Fruit fly (Drosophila melanogaster) whole organism, embryonic: Measurements from ENCODE around the gene udt.

ENCODE experiments used
- CG11085 ChIP-seq: fragments of 200-800 bp; sonication (Bioruptor generic); IDR thresholded peaks from 2 replicates; pipeline ENCODE4 v1.3.6; 2022; ENCODE audit warnings: missing biosample characterization, missing genetic modification characterization
- CG11093 ChIP-seq: fragments of 200-800 bp; sonication (Bioruptor generic); IDR thresholded peaks from 3 replicates; pipeline ENCODE4 v1.3.6; 2022; ENCODE audit warnings: missing biosample characterization, missing genetic modification characterization
- CG12236 ChIP-seq: fragments of 200-800 bp; sonication (Bioruptor generic); optimal IDR thresholded peaks from 2 replicates; lab custom pipeline; 2016; ENCODE audit warnings: missing biosample characterization, missing genetic modification characterization
- CG12659 ChIP-seq: fragments of 200-800 bp; sonication (Bioruptor generic); optimal IDR thresholded peaks from 3 replicates; lab custom pipeline; 2017; ENCODE audit warnings: mild to moderate bottlenecking, missing biosample characterization, missing genetic modification reagents, missing genetic modification characterization
- CG12942 ChIP-seq: fragments of 200-800 bp; sonication (Bioruptor generic); optimal IDR thresholded peaks from 3 replicates; lab custom pipeline; 2016; ENCODE audit warnings: missing biosample characterization, missing genetic modification characterization
- CG13287 ChIP-seq: fragments of 200-800 bp; sonication (Bioruptor generic); IDR thresholded peaks from 2 replicates; pipeline ENCODE4 v1.3.6; 2022; ENCODE audit warnings: missing biosample characterization, missing genetic modification characterization; ENCODE audit not compliant: partially characterized antibody
- CG13894 ChIP-seq: fragments of 200-800 bp; sonication (Bioruptor generic); optimal IDR thresholded peaks from 3 replicates; lab custom pipeline; 2018; ENCODE audit warnings: missing biosample characterization, mild to moderate bottlenecking, missing genetic modification characterization, moderate library complexity
- CG14014 ChIP-seq: fragments of 200-800 bp; sonication (Bioruptor generic); IDR thresholded peaks from 2 replicates; pipeline ENCODE4 v1.3.6; 2022; ENCODE audit warnings: missing biosample characterization, missing genetic modification characterization
- CG1602 ChIP-seq: fragments of 200-800 bp; sonication (Bioruptor generic); optimal IDR thresholded peaks from 3 replicates; lab custom pipeline; 2016; ENCODE audit warnings: missing biosample characterization, missing genetic modification characterization
- CG16863 ChIP-seq: fragments of 200-800 bp; sonication (Bioruptor generic); optimal IDR thresholded peaks from 3 replicates; lab custom pipeline; 2016; ENCODE audit warnings: missing biosample characterization, missing genetic modification characterization
- CG17385 ChIP-seq: fragments of 200-800 bp; sonication (Bioruptor generic); optimal IDR thresholded peaks from 3 replicates; lab custom pipeline; 2018; ENCODE audit warnings: missing biosample characterization, mild to moderate bottlenecking, missing genetic modification characterization
- CG17568 ChIP-seq: fragments of 200-800 bp; sonication (Bioruptor generic); optimal IDR thresholded peaks from 2 replicates; lab custom pipeline; 2018; ENCODE audit warnings: missing biosample characterization, mild to moderate bottlenecking, missing genetic modification characterization, moderate library complexity
- CG17802 ChIP-seq: fragments of 200-800 bp; sonication (Bioruptor generic); optimal IDR thresholded peaks from 2 replicates; lab custom pipeline; 2018; ENCODE audit warnings: missing biosample characterization, mild to moderate bottlenecking, missing genetic modification characterization, moderate library complexity
- CG17912 ChIP-seq: fragments of 200-800 bp; sonication (Bioruptor generic); optimal IDR thresholded peaks from 2 replicates; lab custom pipeline; 2018; ENCODE audit warnings: missing biosample characterization, mild to moderate bottlenecking, missing genetic modification characterization
- CG1832 ChIP-seq: fragments of 200-800 bp; sonication (Bioruptor generic); optimal IDR thresholded peaks from 2 replicates; lab custom pipeline; 2017; ENCODE audit warnings: missing biosample characterization, mild to moderate bottlenecking, missing genetic modification characterization, inconsistent platforms
- CG2116 ChIP-seq: fragments of 200-800 bp; sonication (Bioruptor generic); optimal IDR thresholded peaks from 3 replicates; lab custom pipeline; 2018; ENCODE audit warnings: missing biosample characterization, mild to moderate bottlenecking, missing genetic modification characterization
- CG2678 ChIP-seq: fragments of 200-800 bp; sonication (Bioruptor generic); optimal IDR thresholded peaks from 3 replicates; lab custom pipeline; 2019; ENCODE audit warnings: missing biosample characterization, mild to moderate bottlenecking, missing genetic modification characterization, moderate library complexity
- CG2712 ChIP-seq: fragments of 200-800 bp; optimal IDR thresholded peaks from 3 replicates; lab custom pipeline; 2019; ENCODE audit warnings: missing biosample characterization, mild to moderate bottlenecking, missing genetic modification characterization, moderate library complexity
- CG4617 ChIP-seq: fragments of 200-800 bp; sonication (Bioruptor generic); optimal IDR thresholded peaks from 3 replicates; lab custom pipeline; 2016; ENCODE audit warnings: missing biosample characterization, missing genetic modification characterization, borderline replicate concordance
- CG6854 ChIP-seq: fragments of 200-800 bp; sonication (Bioruptor generic); optimal IDR thresholded peaks from 3 replicates; lab custom pipeline; 2017; ENCODE audit warnings: missing biosample characterization, mild to moderate bottlenecking, missing genetic modification characterization
- CG7786 ChIP-seq: fragments of 200-800 bp; sonication (Bioruptor generic); optimal IDR thresholded peaks from 2 replicates; lab custom pipeline; 2016; ENCODE audit warnings: missing biosample characterization, missing genetic modification characterization
- CG8478 ChIP-seq: fragments of >200 bp; optimal IDR thresholded peaks from 2 replicates; lab custom pipeline; 2018
- D19B ChIP-seq: fragments of 200-800 bp; sonication (Bioruptor generic); optimal IDR thresholded peaks from 2 replicates; lab custom pipeline; 2017; ENCODE audit warnings: missing biosample characterization, mild to moderate bottlenecking, missing genetic modification characterization
- Doc3 ChIP-seq: fragments of 200-800 bp; sonication (Bioruptor generic); IDR thresholded peaks from 3 replicates; pipeline ENCODE4 v1.3.6; 2022; ENCODE audit warnings: missing biosample characterization, missing genetic modification characterization; ENCODE audit not compliant: partially characterized antibody
- ERR ChIP-seq: fragments of 200-800 bp; sonication (Bioruptor generic); optimal IDR thresholded peaks from 2 replicates; lab custom pipeline; 2016; ENCODE audit warnings: missing biosample characterization, missing genetic modification characterization
- HHEX ChIP-seq: fragments of 200-800 bp; sonication (Bioruptor generic); optimal IDR thresholded peaks from 3 replicates; lab custom pipeline; 2017; ENCODE audit warnings: missing biosample characterization, mild to moderate bottlenecking, missing genetic modification characterization, missing genetic modification reagents
- HLH4C ChIP-seq: fragments of 200-800 bp; sonication (Bioruptor generic); IDR thresholded peaks from 3 replicates; pipeline ENCODE4 v1.3.6; 2022; ENCODE audit warnings: missing biosample characterization, missing genetic modification characterization; ENCODE audit not compliant: partially characterized antibody
- Mrtf ChIP-seq: fragments of 200-800 bp; sonication (Bioruptor generic); IDR thresholded peaks from 3 replicates; pipeline ENCODE4 v1.3.6; 2022; ENCODE audit warnings: missing biosample characterization, missing genetic modification characterization
- NfI ChIP-seq: fragments of 200-800 bp; sonication (Bioruptor generic); optimal IDR thresholded peaks from 3 replicates; lab custom pipeline; 2018; ENCODE audit warnings: missing biosample characterization, mild to moderate bottlenecking, missing genetic modification characterization, moderate library complexity
- Scr ChIP-seq: fragments of 200-800 bp; sonication (Bioruptor generic); IDR thresholded peaks from 2 replicates; pipeline ENCODE4 v1.3.6; 2022; ENCODE audit warnings: missing biosample characterization, missing genetic modification characterization; ENCODE audit not compliant: partially characterized antibody
- Side ChIP-seq: fragments of 200-800 bp; sonication (Bioruptor generic); optimal IDR thresholded peaks from 2 replicates; lab custom pipeline; 2016; ENCODE audit warnings: missing biosample characterization, missing genetic modification characterization
- TFAM ChIP-seq: fragments of 200-800 bp; sonication (Bioruptor generic); optimal IDR thresholded peaks from 2 replicates; lab custom pipeline; 2017; ENCODE audit warnings: missing biosample characterization, missing genetic modification characterization, inconsistent platforms
- al ChIP-seq: fragments of 200-800 bp; sonication (Bioruptor generic); IDR thresholded peaks from 2 replicates; pipeline ENCODE4 v1.3.6; 2022; ENCODE audit warnings: missing biosample characterization, missing genetic modification characterization
- dmrt99B ChIP-seq: fragments of 200-800 bp; sonication (Bioruptor generic); optimal IDR thresholded peaks from 2 replicates; lab custom pipeline; 2018; ENCODE audit warnings: missing biosample characterization, mild to moderate bottlenecking, missing genetic modification characterization, moderate library complexity
- esg ChIP-seq: fragments of 200-800 bp; sonication (Bioruptor generic); conservative IDR thresholded peaks from 2 replicates; pipeline ENCODE4 v1.3.6; 2022; ENCODE audit warnings: missing biosample characterization, missing genetic modification characterization
- fd102C ChIP-seq: fragments of 200-800 bp; sonication (Bioruptor generic); optimal IDR thresholded peaks from 2 replicates; lab custom pipeline; 2018; ENCODE audit warnings: missing biosample characterization, mild to moderate bottlenecking, missing genetic modification characterization, moderate library complexity
- fd64A ChIP-seq: fragments of 200-800 bp; sonication (Bioruptor generic); optimal IDR thresholded peaks from 3 replicates; lab custom pipeline; 2018; ENCODE audit warnings: missing biosample characterization, mild to moderate bottlenecking, missing genetic modification characterization
- gro ChIP-seq: fragments of 200-800 bp; sonication (Bioruptor generic); optimal IDR thresholded peaks from 2 replicates; lab custom pipeline; 2016; ENCODE audit warnings: missing biosample characterization, missing genetic modification characterization
- gsb ChIP-seq: fragments of 200-800 bp; sonication (Bioruptor generic); IDR thresholded peaks from 2 replicates; pipeline ENCODE4 v1.3.6; 2022; ENCODE audit warnings: missing biosample characterization, missing genetic modification characterization
- gt ChIP-seq: fragments of 200-800 bp; sonication (Bioruptor generic); IDR thresholded peaks from 2 replicates; pipeline ENCODE4 v1.3.6; 2022; ENCODE audit warnings: missing biosample characterization, missing genetic modification characterization
- h ChIP-seq: fragments of >200 bp; optimal IDR thresholded peaks from 2 replicates; lab custom pipeline; 2017
- hb ChIP-seq: fragments of 200-800 bp; sonication (Bioruptor generic); IDR thresholded peaks from 3 replicates; pipeline ENCODE4 v1.3.6; 2022; ENCODE audit warnings: missing biosample characterization, missing genetic modification characterization; ENCODE audit not compliant: partially characterized antibody
- ind ChIP-seq: fragments of 200-800 bp; sonication (Bioruptor generic); optimal IDR thresholded peaks from 3 replicates; lab custom pipeline; 2016; ENCODE audit warnings: missing biosample characterization, missing genetic modification characterization
- nom ChIP-seq: fragments of 200-800 bp; sonication (Bioruptor generic); optimal IDR thresholded peaks from 2 replicates; lab custom pipeline; 2017; ENCODE audit warnings: missing biosample characterization, missing genetic modification characterization, mild to moderate bottlenecking, moderate library complexity, missing genetic modification reagents
- odd ChIP-seq: fragments of 200-800 bp; sonication (Bioruptor generic); optimal IDR thresholded peaks from 2 replicates; lab custom pipeline; 2017; ENCODE audit warnings: missing biosample characterization, mild to moderate bottlenecking, missing genetic modification characterization
- peb ChIP-seq: fragments of 200-800 bp; sonication (Bioruptor generic); IDR thresholded peaks from 2 replicates; pipeline ENCODE4 v1.3.6; 2022; ENCODE audit warnings: missing biosample characterization, missing genetic modification characterization
- repo ChIP-seq: fragments of 200-800 bp; sonication (Bioruptor generic); optimal IDR thresholded peaks from 2 replicates; lab custom pipeline; 2016; ENCODE audit warnings: missing biosample characterization, missing genetic modification characterization
- tna ChIP-seq: fragments of 200-800 bp; sonication (Bioruptor generic); IDR thresholded peaks from 2 replicates; pipeline ENCODE4 v1.3.6; 2022; ENCODE audit warnings: missing biosample characterization, missing genetic modification characterization; ENCODE audit not compliant: partially characterized antibody
- unpg ChIP-seq: fragments of 200-800 bp; sonication (Bioruptor generic); optimal IDR thresholded peaks from 3 replicates; lab custom pipeline; 2018; ENCODE audit warnings: missing biosample characterization, mild to moderate bottlenecking, missing genetic modification characterization, moderate library complexity

The udt gene

DNA sequence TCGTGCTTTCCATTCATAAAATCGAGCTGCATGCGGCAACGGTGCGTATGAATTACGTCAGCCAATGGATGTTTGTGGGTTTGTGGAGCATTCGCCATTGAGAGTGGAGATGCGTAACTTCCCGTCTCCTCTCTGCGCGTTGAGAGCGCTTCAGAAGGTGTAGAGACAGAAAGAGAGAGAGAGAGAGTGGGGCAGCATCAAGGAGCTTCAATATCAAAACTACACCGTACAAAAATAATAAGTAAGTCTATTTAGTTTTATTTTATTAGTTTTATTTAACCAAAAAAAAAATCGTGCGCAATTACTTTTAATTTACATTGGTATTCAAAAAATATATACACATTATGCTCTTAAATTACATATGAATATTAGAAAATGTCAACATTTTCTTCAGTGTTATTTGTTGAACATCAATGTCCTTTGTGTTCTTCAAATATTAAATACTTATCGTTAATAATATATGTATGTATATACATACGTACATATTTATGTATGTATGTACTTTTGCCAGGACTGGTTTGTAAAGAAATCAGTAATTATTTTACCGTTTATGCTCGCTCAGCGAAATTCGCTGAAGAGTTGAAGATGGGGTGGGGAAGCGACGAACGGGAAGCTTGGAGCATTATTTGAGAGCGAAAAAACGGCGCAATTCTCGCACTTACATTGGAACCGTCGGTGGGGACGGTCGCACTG is 40.2 kb downstream of the udt start, which contains the start of gene CG10365 (continued):
- no peak for TF ChIP-seq gro (GFP tag; lab: Kevin White, UChicago)
- peak; percentile 93 for TF ChIP-seq unpg (GFP tag; lab: Kevin White, UChicago)
- TF ChIP-seq TFAM: peak; percentile 21
- peak; percentile 93 for TF ChIP-seq CG12659
- TF ChIP-seq Doc3 (GFP tag; lab: Robert Waterston, UW): no peak
- TF ChIP-seq dmrt99B (tag; lab: Kevin White, UChicago): peak; percentile 95
- peak; percentile 24; the same call in 1 of the 2 replicates for TF ChIP-seq peb (GFP tag; lab: Robert Waterston, UW)
- peak; percentile 91 for TF ChIP-seq CG6854 (GFP tag; lab: Kevin White, UChicago)
- peak; percentile 92 for TF ChIP-seq CG14014
- peak; percentile 20; the same call in 1 of the 3 replicates for TF ChIP-seq Mrtf (GFP tag; lab: Robert Waterston, UW)
- TF ChIP-seq esg: peak; percentile 86
- TF ChIP-seq HHEX: peak; percentile 87
- TF ChIP-seq CG4617 (GFP tag; lab: Kevin White, UChicago): peak; percentile 3
- no peak for TF ChIP-seq repo (GFP tag; lab: Kevin White, UChicago)
- no peak for TF ChIP-seq CG13287 (GFP tag; lab: Robert Waterston, UW)
- TF ChIP-seq CG16863: no peak
- TF ChIP-seq gt (GFP tag; lab: Robert Waterston, UW): no peak
- TF ChIP-seq fd64A (GFP tag; lab: Kevin White, UChicago): no peak
- no peak; the same call in 1 of the 2 replicates for TF ChIP-seq tna (GFP tag; lab: Robert Waterston, UW)
- TF ChIP-seq CG2116 (GFP tag; lab: Kevin White, UChicago): peak; percentile 56
- peak; percentile 75 for TF ChIP-seq CG1602 (GFP tag; lab: Kevin White, UChicago)
- no peak for TF ChIP-seq ERR
- peak; percentile 69; the same call in 2 of the 3 replicates for TF ChIP-seq CG11093
- TF ChIP-seq D19B (GFP tag; lab: Kevin White, UChicago): peak; percentile 61
- TF ChIP-seq ind (GFP tag; lab: Kevin White, UChicago): peak; percentile 81
- no peak for TF ChIP-seq CG17912 (GFP tag; lab: Kevin White, UChicago)
- TF ChIP-seq fd102C (GFP tag; lab: Kevin White, UChicago): no peak
- peak; percentile 55 for TF ChIP-seq CG17568 (GFP tag; lab: Kevin White, UChicago)
- TF ChIP-seq CG7786 (GFP tag; lab: Kevin White, UChicago): no peak
- TF ChIP-seq NfI (GFP tag; lab: Kevin White, UChicago): peak; percentile 52
- TF ChIP-seq CG17802: no peak
- peak; percentile 96 for TF ChIP-seq CG2678
- TF ChIP-seq al (GFP tag; lab: Robert Waterston, UW): peak; percentile 68
- peak; percentile 68 for TF ChIP-seq nom
- 0 out of 2 replicates have a peak, but pooled peaks have one; percentile 33 for TF ChIP-seq gsb (GFP tag; lab: Robert Waterston, UW)
- TF ChIP-seq h (lab: Kevin White, UChicago): no peak
- no peak for TF ChIP-seq CG1832 (GFP tag; lab: Kevin White, UChicago)
- TF ChIP-seq CG8478: no peak
- TF ChIP-seq hb (GFP tag; lab: Robert Waterston, UW): no peak
- no peak for TF ChIP-seq HLH4C (GFP tag; lab: Robert Waterston, UW)
- peak; percentile 86 for TF ChIP-seq CG13894 (tag; lab: Kevin White, UChicago)
- peak; percentile 84 for TF ChIP-seq CG2712 (tag; lab: Kevin White, UChicago)
- no peak for TF ChIP-seq Scr (GFP tag; lab: Robert Waterston, UW)
- TF ChIP-seq CG17385 (GFP tag; lab: Kevin White, UChicago): peak; percentile 84
- peak; percentile 76 for TF ChIP-seq CG11085 (GFP tag; lab: Robert Waterston, UW)
- TF ChIP-seq odd (GFP tag; lab: Kevin White, UChicago): peak; percentile 76
- TF ChIP-seq Side: no peak
- no peak for TF ChIP-seq CG12236
- TF ChIP-seq CG12942 (GFP tag; lab: Kevin White, UChicago): peak; percentile 68
